Worm (Caenorhabditis elegans) whole organism, dauer: ENCODE results near the gene hot-1.

Source experiments
- unc-62 ChIP-seq: sonication (generic microtip); optimal IDR thresholded peaks from 2 replicates; lab custom pipeline; 2017; ENCODE audit warnings: missing biosample characterization, missing genetic modification reagents, missing genetic modification characterization

hot-1 gene

ce11 chrV:14658131-14658530 is 37.2 kb downstream of the hot-1 start, which contains the start of gene slc-25A29:
Gene slc-25A29, minus strand, starts transcription at chrV:14658175.
- no peak for TF ChIP-seq unc-62 (GFP tag; lab: Kevin White, UChicago)

- no peak for TF ChIP-seq unc-62 (GFP tag; lab: Kevin White, UChicago)
These were observed 38.7 kb downstream of the hot-1 start for ce11 chrV:14659595-14659994.

DNA sequence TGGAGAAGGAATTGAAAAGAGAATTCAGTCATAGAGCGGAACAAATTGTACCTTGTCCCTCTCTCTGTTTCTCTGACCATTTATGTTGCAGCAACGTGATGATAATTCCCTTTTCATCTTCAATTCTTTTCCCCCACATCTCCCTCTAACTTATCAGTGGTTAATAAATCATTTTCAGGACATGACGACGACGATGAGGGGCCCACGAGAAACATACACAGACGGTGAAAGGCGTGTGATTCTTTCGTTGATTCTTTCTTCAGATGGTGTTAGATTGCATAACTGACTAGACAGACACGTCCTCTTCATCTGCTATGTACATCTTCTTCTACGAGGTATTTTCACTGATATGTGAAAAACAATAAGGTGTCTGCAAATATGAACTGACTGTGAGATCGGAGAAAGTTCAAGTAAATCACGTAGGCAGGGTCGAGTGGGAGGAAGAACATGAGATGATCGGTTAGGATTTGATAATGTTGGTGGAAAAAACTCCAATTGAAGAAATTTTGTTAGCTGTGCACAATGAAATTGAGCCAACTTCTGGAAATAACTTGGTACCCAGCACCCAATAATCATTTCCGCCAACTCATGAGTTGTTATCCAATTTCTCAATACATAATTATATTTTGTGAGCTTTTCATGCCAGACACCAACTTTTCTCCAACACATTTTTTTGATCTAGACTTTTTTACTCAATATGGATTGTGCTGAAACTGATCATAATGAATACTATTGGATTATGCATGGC is 39.8 kb downstream of the hot-1 start, which contains the start of gene srh-17:
Gene srh-17, plus strand, starts transcription at position 698 of the 748 bp plus-strand sequence.
- TF ChIP-seq unc-62 (GFP tag; lab: Kevin White, UChicago), result no peak

DNA sequence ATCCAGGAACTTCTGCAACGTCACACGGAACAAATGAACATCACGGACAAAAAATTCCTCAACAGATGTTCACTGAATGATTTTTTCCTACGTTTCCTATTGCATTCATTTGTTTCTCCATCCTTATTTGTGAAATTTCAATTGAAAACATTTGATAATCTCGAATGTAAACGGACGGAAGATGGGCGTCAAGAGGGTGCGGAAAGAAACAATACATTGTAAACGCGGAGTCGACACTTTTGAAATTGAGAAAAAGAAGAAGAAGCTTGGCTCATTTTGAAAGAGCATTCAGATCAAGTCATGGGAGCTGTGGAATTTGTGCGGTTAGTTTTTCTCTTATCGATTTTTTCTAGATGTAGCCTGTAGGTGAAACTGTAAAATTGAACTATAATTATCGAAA is 42.1 kb downstream of the hot-1 start, which contains the start of gene C47E8.9:
Gene C47E8.9, plus strand, starts transcription at position 301 of the 400 bp plus-strand sequence.
- no peak for TF ChIP-seq unc-62 (GFP tag; lab: Kevin White, UChicago)

DNA sequence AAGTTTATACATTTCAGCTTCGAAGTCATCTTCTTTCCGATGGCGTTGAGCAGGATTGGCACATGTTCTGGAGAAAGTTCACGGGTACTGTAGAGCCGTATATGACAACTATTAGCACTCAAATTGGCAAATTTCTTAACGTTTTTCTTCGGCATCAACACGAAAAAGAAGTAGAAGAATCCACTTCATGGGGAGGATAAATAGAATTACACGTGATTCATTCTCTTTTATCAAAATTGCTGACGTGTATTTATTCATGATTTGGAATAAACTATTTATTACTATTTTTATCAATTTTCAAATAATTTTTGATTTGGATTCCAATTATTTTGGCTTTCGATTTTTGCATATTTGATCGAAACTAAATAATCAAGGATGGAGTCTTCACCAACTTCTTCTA is 44.8 kb downstream of the hot-1 start, which contains the start of gene C47E8.1:
Gene C47E8.1, plus strand, starts transcription at position 301 of the 400 bp plus-strand sequence.
- no peak for TF ChIP-seq unc-62 (GFP tag; lab: Kevin White, UChicago)

ce11 chrV:14678298-14678697 is 57.4 kb downstream of the hot-1 start:
- no peak for TF ChIP-seq unc-62 (GFP tag; lab: Kevin White, UChicago)
